Worm (Caenorhabditis elegans) whole organism, L1 larva: ENCODE data around the gene znf-706.

Experiments used
- C16A3.4 ChIP-seq: fragments of 150-350 bp; optimal IDR thresholded peaks from 2 replicates; lab custom pipeline; 2014; ENCODE audit warnings: missing biosample characterization, missing genetic modification characterization
- C34B4.2 ChIP-seq: sonication (generic microtip); optimal IDR thresholded peaks from 2 replicates; lab custom pipeline; 2017; ENCODE audit warnings: mild to moderate bottlenecking, missing genetic modification characterization, missing compliant biosample characterization
- F16B12.6 ChIP-seq: fragments of 150-350 bp; optimal IDR thresholded peaks from 2 replicates; lab custom pipeline; 2014; ENCODE audit warnings: missing biosample characterization, missing genetic modification characterization
- alr-1 ChIP-seq: fragments of 200-800 bp; sonication (Bioruptor generic); optimal IDR thresholded peaks from 2 replicates; lab custom pipeline; 2018; ENCODE audit warnings: borderline replicate concordance, mild to moderate bottlenecking, missing genetic modification characterization, missing compliant biosample characterization
- ama-1 ChIP-seq: fragments of 150-350 bp; optimal IDR thresholded peaks from 2 replicates; lab custom pipeline; 2014
- ceh-8 ChIP-seq: fragments of 200-800 bp; sonication (Bioruptor generic); optimal IDR thresholded peaks from 2 replicates; lab custom pipeline; 2018; ENCODE audit warnings: mild to moderate bottlenecking, missing genetic modification characterization, moderate library complexity, missing compliant biosample characterization
- ceh-82 ChIP-seq, 3 experiments: fragments of 150-350 bp in 1 of 3; sonication (generic microtip) in 2 of 3; optimal IDR thresholded peaks; 2 replicates each; lab custom pipeline; 2014 to 2017; ENCODE audit warnings: missing biosample characterization in 3 of 3, missing genetic modification characterization in 3 of 3
- ceh-88 ChIP-seq: fragments of 200-800 bp; sonication (Bioruptor generic); IDR thresholded peaks from 2 replicates; pipeline ENCODE4 v1.3.6; 2022; ENCODE audit warnings: missing genetic modification characterization, missing compliant biosample characterization
- dpl-1 ChIP-seq, 3 experiments: fragments of 150-350 bp in 2 of 3; sonication (generic microtip) in 1 of 3; optimal IDR thresholded peaks; 2 replicates each; lab custom pipeline; 2014 to 2017; ENCODE audit warnings: missing biosample characterization in 3 of 3, missing genetic modification characterization in 3 of 3, missing genetic modification reagents in 3 of 3
- efl-1 ChIP-seq, 4 experiments: fragments of 150-350 bp; optimal IDR thresholded peaks in 3 of 4; peaks in 1 of 4; 1 replicate in 1 of 4; 2 replicates in 3 of 4; lab custom pipeline; 2014; ENCODE audit warnings: missing biosample characterization in 2 of 4, missing genetic modification characterization in 2 of 4, missing genetic modification reagents in 2 of 4
- egl-13 ChIP-seq: sonication (generic microtip); optimal IDR thresholded peaks from 2 replicates; lab custom pipeline; 2016; ENCODE audit warnings: missing genotype, missing genetic modification reagents, missing genetic modification characterization, missing compliant biosample characterization
- egl-27 ChIP-seq, 2 experiments: fragments of 150-350 bp in 1 of 2; sonication (generic microtip); optimal IDR thresholded peaks; 3 replicates each; lab custom pipeline; 2017 to 2018; ENCODE audit warnings: missing biosample characterization in 2 of 2, missing genetic modification characterization in 2 of 2, missing genetic modification reagents in 2 of 2
- elt-3 ChIP-seq, 6 experiments: fragments of 150-350 bp in 1 of 6; sonication (generic microtip); optimal IDR thresholded peaks; 2 replicates each; lab custom pipeline; 2017 to 2018; ENCODE audit warnings: missing biosample characterization in 6 of 6, missing genetic modification characterization in 6 of 6, inconsistent platforms in 1 of 6
- ets-5 ChIP-seq: fragments of 200-800 bp; sonication (Bioruptor generic); IDR thresholded peaks from 2 replicates; pipeline ENCODE4 v1.3.6; 2022; ENCODE audit warnings: missing genetic modification characterization, missing compliant biosample characterization
- fkh-8 ChIP-seq: sonication (generic microtip); optimal IDR thresholded peaks from 2 replicates; lab custom pipeline; 2016; ENCODE audit warnings: mild to moderate bottlenecking, missing genetic modification characterization, missing compliant biosample characterization
- hpl-2 ChIP-seq: fragments of 150-350 bp; optimal IDR thresholded peaks from 2 replicates; lab custom pipeline; 2014; ENCODE audit warnings: missing biosample characterization, missing genetic modification reagents, missing genetic modification characterization
- jun-1 ChIP-seq: fragments of 150-350 bp; optimal IDR thresholded peaks from 2 replicates; lab custom pipeline; 2014; ENCODE audit warnings: missing biosample characterization, missing genetic modification reagents, missing genetic modification characterization
- lin-14 ChIP-seq: fragments of 200-800 bp; sonication (Bioruptor generic); optimal IDR thresholded peaks from 2 replicates; lab custom pipeline; 2018; ENCODE audit warnings: mild to moderate bottlenecking, missing genetic modification characterization, moderate library complexity, missing compliant biosample characterization
- lin-15B ChIP-seq: fragments of 150-350 bp; sonication (generic microtip); optimal IDR thresholded peaks from 3 replicates; lab custom pipeline; 2014; ENCODE audit warnings: missing biosample characterization, missing genetic modification characterization
- lin-35 ChIP-seq, 2 experiments: fragments of 150-350 bp; optimal IDR thresholded peaks; 2 replicates each; lab custom pipeline; 2014; ENCODE audit warnings: missing biosample characterization in 2 of 2, missing genetic modification characterization in 2 of 2, missing genetic modification reagents in 2 of 2
- lir-3 ChIP-seq: sonication (generic microtip); optimal IDR thresholded peaks from 2 replicates; lab custom pipeline; 2016; ENCODE audit warnings: mild to moderate bottlenecking, missing genetic modification characterization, moderate library complexity, missing compliant biosample characterization; ENCODE audit not compliant: poor library complexity
- lsy-2 ChIP-seq, 2 experiments: fragments of 150-350 bp; optimal IDR thresholded peaks; 2 replicates each; lab custom pipeline; 2014; ENCODE audit warnings: missing biosample characterization in 2 of 2, missing genetic modification characterization in 2 of 2
- mdl-1 ChIP-seq, 2 experiments: fragments of 150-350 bp; optimal IDR thresholded peaks; 2 replicates each; lab custom pipeline; 2014 to 2017; ENCODE audit warnings: missing biosample characterization in 2 of 2, missing genetic modification characterization in 2 of 2, inconsistent platforms in 1 of 2
- mep-1 ChIP-seq: fragments of 150-350 bp; optimal IDR thresholded peaks from 2 replicates; lab custom pipeline; 2014; ENCODE audit warnings: missing biosample characterization, missing genetic modification characterization
- nhr-20 ChIP-seq: sonication (generic microtip); optimal IDR thresholded peaks from 2 replicates; lab custom pipeline; 2016; ENCODE audit warnings: mild to moderate bottlenecking, missing genetic modification characterization, missing compliant biosample characterization
- nhr-76 ChIP-seq: sonication (generic microtip); optimal IDR thresholded peaks from 2 replicates; lab custom pipeline; 2017; ENCODE audit warnings: missing biosample characterization, missing genetic modification characterization
- nhr-77 ChIP-seq: fragments of 150-350 bp; optimal IDR thresholded peaks from 2 replicates; lab custom pipeline; 2014; ENCODE audit warnings: missing biosample characterization, missing genetic modification characterization
- nhr-84 ChIP-seq: sonication (generic microtip); optimal IDR thresholded peaks from 2 replicates; lab custom pipeline; 2017; ENCODE audit warnings: missing biosample characterization, missing genetic modification characterization
- nhr-85 ChIP-seq: sonication (generic microtip); peaks from one replicate; lab custom pipeline; 2016; ENCODE audit warnings: missing genetic modification characterization, inconsistent platforms, missing compliant biosample characterization
- pag-3 ChIP-seq: sonication (generic microtip); optimal IDR thresholded peaks from 2 replicates; lab custom pipeline; 2017; ENCODE audit warnings: missing genetic modification characterization, mild to moderate bottlenecking, missing compliant biosample characterization, antibody characterized with exemption, borderline replicate concordance; ENCODE audit not compliant: insufficient read depth
- rnt-1 ChIP-seq: sonication (generic microtip); optimal IDR thresholded peaks from 2 replicates; lab custom pipeline; 2016; ENCODE audit warnings: mild to moderate bottlenecking, missing genetic modification characterization, moderate library complexity, missing compliant biosample characterization
- skn-1 ChIP-seq: fragments of 150-350 bp; optimal IDR thresholded peaks from 2 replicates; lab custom pipeline; 2014; ENCODE audit warnings: missing biosample characterization, missing genetic modification characterization
- snpc-4 ChIP-seq: fragments of 150-350 bp; optimal IDR thresholded peaks from 2 replicates; lab custom pipeline; 2014; ENCODE audit warnings: missing biosample characterization, missing genetic modification characterization
- snu-23 ChIP-seq: sonication (generic microtip); optimal IDR thresholded peaks from 2 replicates; lab custom pipeline; 2016; ENCODE audit warnings: missing genetic modification characterization, missing compliant biosample characterization
- sup-37 ChIP-seq: fragments of 200-800 bp; sonication (Bioruptor generic); optimal IDR thresholded peaks from 2 replicates; lab custom pipeline; 2018; ENCODE audit warnings: mild to moderate bottlenecking, missing genetic modification characterization, missing compliant biosample characterization
- unc-86 ChIP-seq: sonication (generic microtip); optimal IDR thresholded peaks from 2 replicates; lab custom pipeline; 2016; ENCODE audit warnings: missing genetic modification characterization, missing compliant biosample characterization
- unc-98 ChIP-seq: fragments of 200-800 bp; sonication (Bioruptor generic); IDR thresholded peaks from 2 replicates; pipeline ENCODE4 v1.3.6; 2022; ENCODE audit warnings: missing genetic modification characterization, missing compliant biosample characterization
- zag-1 ChIP-seq: fragments of 150-350 bp; optimal IDR thresholded peaks from 2 replicates; lab custom pipeline; 2014; ENCODE audit warnings: missing biosample characterization, missing genetic modification characterization
- ztf-4 ChIP-seq: fragments of 150-350 bp; optimal IDR thresholded peaks from 2 replicates; lab custom pipeline; 2014; ENCODE audit warnings: missing biosample characterization, missing genetic modification characterization

The znf-706 gene

ce11 chrIV:9107464-9107863 lies 11.4 kb upstream of the znf-706 start (continued):
- peak; percentile 36 to 53 for TF ChIP-seq efl-1 (optimal IDR thresholded peaks at IDR 0.05; lab: Kevin White, UChicago)
- TF ChIP-seq efl-1 (GFP tag; optimal IDR thresholded peaks at IDR 0.05 in 1 of 2; lab: Kevin White, UChicago) = peak; percentile 39 to 51
- no peak for TF ChIP-seq alr-1 (tag; lab: Kevin White, UChicago)
- no peak for TF ChIP-seq sup-37 (GFP tag; lab: Kevin White, UChicago)
- no peak for TF ChIP-seq lir-3
- peak in 2 of 3 experiments; percentile 38 to 64 for TF ChIP-seq dpl-1 (GFP tag; optimal IDR thresholded peaks at IDR 0.05; lab: Kevin White, UChicago)
- TF ChIP-seq ceh-82 (tag; optimal IDR thresholded peaks at IDR 0.05; lab: Kevin White, UChicago) = no peak
- TF ChIP-seq lin-14 (GFP tag; lab: Kevin White, UChicago) = peak; percentile 72
- no peak for TF ChIP-seq nhr-85 (tag; lab: Kevin White, UChicago)
- TF ChIP-seq jun-1 = no peak
- peak; percentile 41 for TF ChIP-seq C16A3.4
- TF ChIP-seq lsy-2 (tag; optimal IDR thresholded peaks at IDR 0.05; lab: Kevin White, UChicago) = peak; percentile 8 to 57
- no peak for TF ChIP-seq hpl-2
- peak; percentile 41 for TF ChIP-seq skn-1 (tag; lab: Kevin White, UChicago)
- TF ChIP-seq pag-3 (tag; lab: Kevin White, UChicago) = no peak
- TF ChIP-seq lin-15B = peak; percentile 43

- TF ChIP-seq lsy-2 (tag; optimal IDR thresholded peaks at IDR 0.05; lab: Kevin White, UChicago) = peak in 1 of 2 experiments; percentile 54
- peak; percentile 45 to 82 (median 70) for TF ChIP-seq dpl-1 (GFP tag; optimal IDR thresholded peaks at IDR 0.05; lab: Kevin White, UChicago)
- peak; percentile 9 to 73 for TF ChIP-seq efl-1 (optimal IDR thresholded peaks at IDR 0.05; lab: Kevin White, UChicago)
- TF ChIP-seq efl-1 (GFP tag; optimal IDR thresholded peaks at IDR 0.05 in 1 of 2; lab: Kevin White, UChicago) = peak; percentile 79 to 97
- no peak for TF ChIP-seq unc-86 (tag; lab: Kevin White, UChicago)
- TF ChIP-seq skn-1 (tag; lab: Kevin White, UChicago) = peak; percentile 14
- peak; percentile 55 to 81 for TF ChIP-seq lin-35 (GFP tag; optimal IDR thresholded peaks at IDR 0.05; lab: Kevin White, UChicago)
- no peak for TF ChIP-seq mep-1 (tag; lab: Kevin White, UChicago)
- no peak for TF ChIP-seq unc-98 (GFP tag; lab: Robert Waterston, UW)
- peak; percentile 41 for TF ChIP-seq nhr-85 (tag; lab: Kevin White, UChicago)
- TF ChIP-seq mdl-1 (tag; optimal IDR thresholded peaks at IDR 0.05; lab: Kevin White, UChicago) = no peak
- no peak for TF ChIP-seq rnt-1 (tag; lab: Kevin White, UChicago)
Measured at ce11 chrIV:9104071-9105016, 8.3 kb upstream of the znf-706 start, which contains the start of the genes C01F6.14 and fem-3. Gene C01F6.14 (minus strand): TSS chrIV:9104121. Gene fem-3 (plus strand): TSS chrIV:9104966.

- no peak for TF ChIP-seq nhr-84 (tag; lab: Kevin White, UChicago)
- TF ChIP-seq zag-1 (tag; lab: Kevin White, UChicago) = no peak
- no peak for TF ChIP-seq C34B4.2 (tag; lab: Kevin White, UChicago)
- TF ChIP-seq ets-5 (GFP tag; lab: Robert Waterston, UW) = no peak
Measured at ce11 chrIV:9100835-9101234, 4.8 kb upstream of the znf-706 start.

- TF ChIP-seq efl-1 (optimal IDR thresholded peaks at IDR 0.05; lab: Kevin White, UChicago) (no peak), efl-1 (GFP tag; optimal IDR thresholded peaks at IDR 0.05 in 1 of 2; lab: Kevin White, UChicago) (peak in 1 of 2 experiments; percentile 78), snu-23 (GFP tag; lab: Kevin White, UChicago) (no peak), sup-37 (GFP tag; lab: Kevin White, UChicago) (no peak), lin-14 (GFP tag; lab: Kevin White, UChicago) (no peak), nhr-76 (tag; lab: Kevin White, UChicago) (no peak)
Measured at ce11 chrIV:9098942-9099341, 2.9 kb upstream of the znf-706 start, which contains the start of gene gldi-10. Gene gldi-10 (plus strand): TSS chrIV:9099242.

- no peak for TF ChIP-seq sup-37 (GFP tag; lab: Kevin White, UChicago)
- no peak for TF ChIP-seq egl-13 (tag; lab: Kevin White, UChicago)
- TF ChIP-seq fkh-8 (tag; lab: Kevin White, UChicago) = no peak
- no peak for TF ChIP-seq F16B12.6 (tag; lab: Kevin White, UChicago)
- no peak for TF ChIP-seq hpl-2
- no peak for TF ChIP-seq egl-27 (tag; optimal IDR thresholded peaks at IDR 0.05; lab: Kevin White, UChicago)
- no peak for TF ChIP-seq ceh-8 (GFP tag; lab: Kevin White, UChicago)
- no peak for TF ChIP-seq C34B4.2 (tag; lab: Kevin White, UChicago)
- TF ChIP-seq nhr-20 (tag; lab: Kevin White, UChicago) = no peak
- no peak for TF ChIP-seq ama-1 (lab: Kevin White, UChicago)
- no peak for TF ChIP-seq ceh-88 (GFP tag; lab: Robert Waterston, UW)
- TF ChIP-seq elt-3 (tag; optimal IDR thresholded peaks at IDR 0.05; lab: Kevin White, UChicago) = no peak
- no peak for TF ChIP-seq snpc-4 (tag; lab: Kevin White, UChicago)
- no peak for TF ChIP-seq nhr-77 (tag; lab: Kevin White, UChicago)
- TF ChIP-seq ztf-4 (tag; lab: Kevin White, UChicago) = no peak
Measured at ce11 chrIV:9095553-9095952, 478 bp downstream of the znf-706 start, which contains the start of gene icln-1. Gene icln-1 (minus strand): TSS chrIV:9095653.
